Worm (Caenorhabditis elegans) whole organism, L2 larva: ENCODE measurements around the gene nipi-3.

Experiments used
- C34F6.9 ChIP-seq: fragments of 150-350 bp; optimal IDR thresholded peaks from 2 replicates; lab custom pipeline; 2014; ENCODE audit warnings: missing biosample characterization, missing genetic modification characterization
- F13H6.1 ChIP-seq: sonication (generic microtip); optimal IDR thresholded peaks from 2 replicates; lab custom pipeline; 2016; ENCODE audit warnings: missing genetic modification characterization, missing compliant biosample characterization
- R02D3.7 ChIP-seq: fragments of 150-350 bp; optimal IDR thresholded peaks from 2 replicates; lab custom pipeline; 2014; ENCODE audit warnings: missing biosample characterization, missing genetic modification characterization
- Y55F3AM.14 ChIP-seq: fragments of 200-800 bp; sonication (Bioruptor generic); optimal IDR thresholded peaks from 2 replicates; lab custom pipeline; 2018; ENCODE audit warnings: mild to moderate bottlenecking, missing genetic modification characterization, missing compliant biosample characterization
- ZK546.5 ChIP-seq: sonication (generic microtip); optimal IDR thresholded peaks from 2 replicates; lab custom pipeline; 2017; ENCODE audit warnings: missing biosample characterization, missing genetic modification characterization
- alr-1 ChIP-seq: fragments of 150-350 bp; optimal IDR thresholded peaks from 2 replicates; lab custom pipeline; 2014; ENCODE audit warnings: missing biosample characterization, missing genetic modification characterization
- aly-2 ChIP-seq: fragments of 150-350 bp; optimal IDR thresholded peaks from 2 replicates; lab custom pipeline; 2014; ENCODE audit warnings: missing biosample characterization, missing genetic modification characterization
- ama-1 ChIP-seq: fragments of 150-350 bp; optimal IDR thresholded peaks from 2 replicates; lab custom pipeline; 2018; ENCODE audit warnings: inconsistent platforms
- blmp-1 ChIP-seq: sonication (generic microtip); optimal IDR thresholded peaks from 2 replicates; lab custom pipeline; 2017; ENCODE audit warnings: missing genetic modification characterization, mild to moderate bottlenecking, missing compliant biosample characterization, antibody characterized with exemption, moderate library complexity; ENCODE audit not compliant: insufficient read depth
- ceh-16 ChIP-seq: fragments of 150-350 bp; optimal IDR thresholded peaks from 2 replicates; lab custom pipeline; 2014; ENCODE audit warnings: missing biosample characterization, missing genetic modification characterization
- ceh-82 ChIP-seq: fragments of 150-350 bp; optimal IDR thresholded peaks from 2 replicates; lab custom pipeline; 2014; ENCODE audit warnings: missing biosample characterization, missing genetic modification characterization
- crh-2 ChIP-seq: sonication (generic microtip); optimal IDR thresholded peaks from 2 replicates; lab custom pipeline; 2017; ENCODE audit warnings: missing biosample characterization, missing genetic modification characterization
- egl-27 ChIP-seq: sonication (generic microtip); optimal IDR thresholded peaks from 3 replicates; lab custom pipeline; 2017; ENCODE audit warnings: missing biosample characterization, missing genetic modification reagents, missing genetic modification characterization
- elt-1 ChIP-seq: fragments of 150-350 bp; optimal IDR thresholded peaks from 2 replicates; lab custom pipeline; 2014; ENCODE audit warnings: missing biosample characterization, missing genetic modification characterization
- elt-3 ChIP-seq: sonication (generic microtip); optimal IDR thresholded peaks from 2 replicates; lab custom pipeline; 2017; ENCODE audit warnings: missing biosample characterization, missing genetic modification characterization
- fos-1 ChIP-seq: fragments of 150-350 bp; optimal IDR thresholded peaks from 2 replicates; lab custom pipeline; 2014; ENCODE audit warnings: missing biosample characterization, missing genetic modification characterization
- gmeb-1 ChIP-seq: fragments of 150-350 bp; optimal IDR thresholded peaks from 2 replicates; lab custom pipeline; 2014; ENCODE audit warnings: missing biosample characterization, missing genetic modification characterization
- lin-11 ChIP-seq: fragments of 150-350 bp; sonication (generic microtip); optimal IDR thresholded peaks from 2 replicates; lab custom pipeline; 2014; ENCODE audit warnings: missing biosample characterization, missing genetic modification characterization, inconsistent platforms, mixed read lengths
- lin-13 ChIP-seq: fragments of 150-350 bp; optimal IDR thresholded peaks from 2 replicates; lab custom pipeline; 2014; ENCODE audit warnings: missing biosample characterization, missing genetic modification reagents, missing genetic modification characterization
- lin-39 ChIP-seq: fragments of 150-350 bp; optimal IDR thresholded peaks from 2 replicates; lab custom pipeline; 2014; ENCODE audit warnings: missing biosample characterization, missing genetic modification reagents, missing genetic modification characterization
- lsy-2 ChIP-seq, 2 experiments: fragments of 150-350 bp in 1 of 2; sonication (generic microtip) in 1 of 2; optimal IDR thresholded peaks; 2 replicates each; lab custom pipeline; 2014 to 2017; ENCODE audit warnings: missing biosample characterization in 2 of 2, missing genetic modification characterization in 2 of 2
- mab-5 ChIP-seq: fragments of 150-350 bp; optimal IDR thresholded peaks from 2 replicates; lab custom pipeline; 2014; ENCODE audit warnings: missing biosample characterization, missing genetic modification characterization
- mbf-1 ChIP-seq: sonication (generic microtip); optimal IDR thresholded peaks from 2 replicates; lab custom pipeline; 2017; ENCODE audit warnings: missing biosample characterization, missing genetic modification characterization
- mdl-1 ChIP-seq, 2 experiments: fragments of 150-350 bp in 1 of 2; sonication (generic microtip) in 1 of 2; optimal IDR thresholded peaks; 2 replicates each; lab custom pipeline; 2017; ENCODE audit warnings: missing biosample characterization in 2 of 2, missing genetic modification characterization in 2 of 2
- nhr-11 ChIP-seq: fragments of 150-350 bp; optimal IDR thresholded peaks from 2 replicates; lab custom pipeline; 2014; ENCODE audit warnings: missing biosample characterization, missing genetic modification characterization
- nhr-12 ChIP-seq: fragments of 150-350 bp; optimal IDR thresholded peaks from 2 replicates; lab custom pipeline; 2014; ENCODE audit warnings: missing biosample characterization, missing genetic modification characterization
- nhr-129 ChIP-seq: fragments of 150-350 bp; optimal IDR thresholded peaks from 2 replicates; lab custom pipeline; 2014; ENCODE audit warnings: missing biosample characterization, missing genetic modification characterization
- nhr-21 ChIP-seq: fragments of 150-350 bp; optimal IDR thresholded peaks from 2 replicates; lab custom pipeline; 2014; ENCODE audit warnings: missing biosample characterization, missing genetic modification characterization
- nhr-23 ChIP-seq: fragments of 150-350 bp; optimal IDR thresholded peaks from 2 replicates; lab custom pipeline; 2014; ENCODE audit warnings: missing biosample characterization, missing genetic modification reagents, missing genetic modification characterization
- nhr-237 ChIP-seq: fragments of 150-350 bp; optimal IDR thresholded peaks from 2 replicates; lab custom pipeline; 2014; ENCODE audit warnings: missing biosample characterization, missing genetic modification characterization
- nhr-25 ChIP-seq: fragments of 150-350 bp; sonication (generic microtip); optimal IDR thresholded peaks from 3 replicates; lab custom pipeline; 2014; ENCODE audit warnings: missing biosample characterization, missing genetic modification characterization
- nhr-6 ChIP-seq: fragments of 150-350 bp; optimal IDR thresholded peaks from 2 replicates; lab custom pipeline; 2014; ENCODE audit warnings: missing biosample characterization, missing genetic modification characterization
- nhr-77 ChIP-seq: fragments of 150-350 bp; optimal IDR thresholded peaks from 2 replicates; lab custom pipeline; 2014; ENCODE audit warnings: missing biosample characterization, missing genetic modification characterization
- peb-1 ChIP-seq: fragments of 150-350 bp; optimal IDR thresholded peaks from 2 replicates; lab custom pipeline; 2014; ENCODE audit warnings: missing biosample characterization, missing genetic modification characterization
- sem-4 ChIP-seq: fragments of 150-350 bp; optimal IDR thresholded peaks from 2 replicates; lab custom pipeline; 2014; ENCODE audit warnings: missing biosample characterization, missing genetic modification reagents, missing genetic modification characterization
- skn-1 ChIP-seq: sonication (generic microtip); optimal IDR thresholded peaks from 2 replicates; lab custom pipeline; 2017; ENCODE audit warnings: missing biosample characterization, missing genetic modification characterization
- sma-3 ChIP-seq: sonication (generic microtip); optimal IDR thresholded peaks from 2 replicates; lab custom pipeline; 2016; ENCODE audit warnings: missing genetic modification reagents, missing genetic modification characterization, missing compliant biosample characterization
- sma-9 ChIP-seq, 2 experiments: fragments of 150-350 bp in 1 of 2; sonication (generic microtip) in 1 of 2; optimal IDR thresholded peaks; 2 replicates each; lab custom pipeline; 2014 to 2016; ENCODE audit warnings: missing genetic modification characterization in 2 of 2, mild to moderate bottlenecking in 1 of 2, missing biosample characterization in 1 of 2, missing compliant biosample characterization in 1 of 2, missing genetic modification reagents in 1 of 2, moderate library complexity in 1 of 2
- unc-55 ChIP-seq: fragments of 150-350 bp; sonication (generic microtip); optimal IDR thresholded peaks from 3 replicates; lab custom pipeline; 2014; ENCODE audit warnings: missing biosample characterization, missing genetic modification reagents, missing genetic modification characterization
- unc-62 ChIP-seq: fragments of 150-350 bp; optimal IDR thresholded peaks from 2 replicates; lab custom pipeline; 2014; ENCODE audit warnings: missing biosample characterization, missing genetic modification reagents, missing genetic modification characterization
- zag-1 ChIP-seq: fragments of 150-350 bp; optimal IDR thresholded peaks from 2 replicates; lab custom pipeline; 2014; ENCODE audit warnings: missing biosample characterization, missing genetic modification characterization
- ztf-1 ChIP-seq: fragments of 200-800 bp; sonication (Bioruptor generic); conservative IDR thresholded peaks from 2 replicates; pipeline ENCODE4 v1.3.6; 2022; ENCODE audit warnings: missing genetic modification characterization, missing compliant biosample characterization
- ztf-11 ChIP-seq: sonication (generic microtip); optimal IDR thresholded peaks from 2 replicates; lab custom pipeline; 2017; ENCODE audit warnings: missing biosample characterization, missing genetic modification characterization
- ztf-4 ChIP-seq: fragments of 150-350 bp; optimal IDR thresholded peaks from 2 replicates; lab custom pipeline; 2014; ENCODE audit warnings: missing biosample characterization, missing genetic modification characterization

Gene nipi-3

DNA sequence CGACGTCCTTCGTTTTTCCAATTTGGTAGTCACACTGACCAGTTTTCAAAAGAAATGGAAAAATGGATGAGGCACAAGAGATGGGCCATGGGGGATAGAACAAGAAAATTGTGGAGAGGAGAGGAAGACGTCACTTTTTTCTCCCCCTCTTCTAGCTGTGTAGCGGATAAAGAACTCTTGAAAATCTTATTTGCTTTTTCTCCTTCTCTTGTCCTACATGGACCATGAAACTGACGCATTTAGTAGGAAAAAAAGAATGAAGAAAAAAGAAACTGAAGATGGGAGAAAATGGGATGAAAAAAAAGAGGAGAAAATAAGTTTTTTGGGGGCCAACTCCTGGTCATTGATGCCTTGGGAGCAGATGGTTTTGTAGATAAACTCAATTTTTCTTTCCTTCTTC, 26.2 kb downstream of the nipi-3 start:
- TF ChIP-seq unc-62 (GFP tag; lab: Kevin White, UChicago) (no peak), lin-39 (tag; lab: Kevin White, UChicago) (no peak), ama-1 (no peak), skn-1 (tag; lab: Kevin White, UChicago) (no peak), nhr-6 (no peak), C34F6.9 (tag; lab: Kevin White, UChicago) (peak; percentile 47), sma-9 (GFP tag; optimal IDR thresholded peaks at IDR 0.05; lab: Kevin White, UChicago) (peak; percentile 22), sma-9 (tag; optimal IDR thresholded peaks at IDR 0.05; lab: Kevin White, UChicago) (no peak), egl-27 (tag; lab: Kevin White, UChicago) (no peak), nhr-21 (tag; lab: Kevin White, UChicago) (no peak), lsy-2 (tag; optimal IDR thresholded peaks at IDR 0.05; lab: Kevin White, UChicago) (peak in 1 of 2 experiments; percentile 31), R02D3.7 (no peak), elt-3 (tag; lab: Kevin White, UChicago) (no peak), crh-2 (tag; lab: Kevin White, UChicago) (no peak), nhr-237 (tag; lab: Kevin White, UChicago) (no peak), nhr-77 (tag; lab: Kevin White, UChicago) (no peak), fos-1 (tag; lab: Kevin White, UChicago) (no peak), ztf-4 (tag; lab: Kevin White, UChicago) (no peak), mbf-1 (tag; lab: Kevin White, UChicago) (no peak), peb-1 (tag; lab: Kevin White, UChicago) (no peak), zag-1 (tag; lab: Kevin White, UChicago) (peak; percentile 70), aly-2 (no peak), unc-55 (GFP tag; lab: Kevin White, UChicago) (peak; percentile 53), ceh-16 (tag; lab: Kevin White, UChicago) (no peak), ceh-82 (tag; lab: Kevin White, UChicago) (no peak), ztf-11 (no peak), alr-1 (tag; lab: Kevin White, UChicago) (no peak), lin-11 (tag; lab: Kevin White, UChicago) (no peak), Y55F3AM.14 (GFP tag; lab: Kevin White, UChicago) (no peak), gmeb-1 (tag; lab: Kevin White, UChicago) (no peak), nhr-129 (peak; percentile 21), blmp-1 (tag; lab: Kevin White, UChicago) (no peak), sem-4 (tag; lab: Kevin White, UChicago) (no peak), ZK546.5 (tag; lab: Kevin White, UChicago) (no peak), F13H6.1 (tag; lab: Kevin White, UChicago) (peak; percentile 37), nhr-12 (no peak), nhr-11 (tag; lab: Kevin White, UChicago) (no peak), nhr-23 (tag; lab: Kevin White, UChicago) (no peak), mdl-1 (tag; optimal IDR thresholded peaks at IDR 0.05; lab: Kevin White, UChicago) (peak in 1 of 2 experiments; percentile 2)

DNA sequence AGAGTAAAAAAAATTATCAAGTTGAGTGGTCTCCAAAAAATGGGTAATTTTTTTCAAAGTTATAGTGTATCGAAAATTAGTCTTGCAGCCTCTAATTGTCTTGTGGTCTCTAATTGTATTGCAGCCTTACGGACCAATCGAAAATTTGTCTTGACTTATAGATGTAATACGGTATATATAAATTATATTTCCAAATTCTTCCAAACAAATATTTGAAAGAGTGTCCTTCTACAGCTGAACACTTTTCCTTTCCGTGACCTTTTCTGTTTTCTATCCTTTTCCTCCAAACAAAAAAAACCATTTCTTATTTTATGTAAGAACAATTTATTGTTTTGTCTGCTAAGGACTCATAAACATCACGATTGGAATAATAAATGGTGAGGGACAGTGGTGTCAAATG, 32.8 kb downstream of the nipi-3 start, which contains the start of gene K09E9.7:
Gene K09E9.7 (plus strand): TSS at position 301 of the 400 bp plus-strand sequence.
- TF ChIP-seq zag-1 (tag; lab: Kevin White, UChicago) (no peak), ztf-1 (no peak), nhr-11 (tag; lab: Kevin White, UChicago) (no peak), lin-11 (tag; lab: Kevin White, UChicago) (no peak), lsy-2 (tag; optimal IDR thresholded peaks at IDR 0.05; lab: Kevin White, UChicago) (no peak), mdl-1 (tag; optimal IDR thresholded peaks at IDR 0.05; lab: Kevin White, UChicago) (no peak), unc-55 (GFP tag; lab: Kevin White, UChicago) (no peak)
- TF ChIP-seq, all 48 proteins: peak for 0

DNA sequence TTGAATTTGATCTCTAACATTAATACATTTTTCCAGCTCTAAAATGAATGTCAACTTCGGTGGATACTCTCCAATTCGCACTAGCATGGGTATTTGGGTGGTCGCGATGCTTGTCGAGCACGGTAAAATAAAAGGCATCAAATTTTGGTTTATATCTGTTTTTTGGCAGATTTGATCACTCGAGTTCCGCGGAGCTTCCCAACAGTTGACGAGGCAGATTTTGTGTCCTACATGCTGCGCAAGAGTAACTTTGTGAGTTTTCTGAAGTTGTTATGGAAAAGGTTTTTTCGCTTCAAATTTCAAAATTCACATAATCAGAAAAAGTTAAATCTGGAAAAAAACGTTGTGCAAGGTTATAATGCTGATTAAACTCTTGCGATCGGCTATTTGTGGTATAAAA, 33.6 kb downstream of the nipi-3 start:
- no peak for TF ChIP-seq sma-3 (GFP tag; lab: Kevin White, UChicago)
- TF ChIP-seq ztf-11, result no peak
- TF ChIP-seq mdl-1 (tag; optimal IDR thresholded peaks at IDR 0.05; lab: Kevin White, UChicago), result no peak
- no peak for TF ChIP-seq nhr-25 (tag; lab: Kevin White, UChicago)
- no peak for TF ChIP-seq mab-5 (tag; lab: Kevin White, UChicago)
- TF ChIP-seq mbf-1 (tag; lab: Kevin White, UChicago), result no peak
- no peak for TF ChIP-seq blmp-1 (tag; lab: Kevin White, UChicago)
- TF ChIP-seq elt-1 (tag; lab: Kevin White, UChicago), result no peak
- no peak for TF ChIP-seq F13H6.1 (tag; lab: Kevin White, UChicago)
- TF ChIP-seq sem-4 (tag; lab: Kevin White, UChicago), result no peak
- TF ChIP-seq nhr-6, result no peak
- no peak for TF ChIP-seq unc-55 (GFP tag; lab: Kevin White, UChicago)
- TF ChIP-seq lin-11 (tag; lab: Kevin White, UChicago), result no peak
- no peak for TF ChIP-seq R02D3.7
- no peak for TF ChIP-seq lin-13 (GFP tag; lab: Kevin White, UChicago)
- TF ChIP-seq, all 48 proteins: peak for 0
